Fruit fly (Drosophila melanogaster) whole organism, larva: ENCODE results near the gene CG44098.

Experiments
- noc ChIP-seq: fragments of 200-800 bp; sonication (Bioruptor generic); optimal IDR thresholded peaks from 3 replicates; lab custom pipeline; 2019; ENCODE audit warnings: missing biosample characterization, mild to moderate bottlenecking, missing genetic modification characterization, moderate library complexity

CG44098 gene

DNA sequence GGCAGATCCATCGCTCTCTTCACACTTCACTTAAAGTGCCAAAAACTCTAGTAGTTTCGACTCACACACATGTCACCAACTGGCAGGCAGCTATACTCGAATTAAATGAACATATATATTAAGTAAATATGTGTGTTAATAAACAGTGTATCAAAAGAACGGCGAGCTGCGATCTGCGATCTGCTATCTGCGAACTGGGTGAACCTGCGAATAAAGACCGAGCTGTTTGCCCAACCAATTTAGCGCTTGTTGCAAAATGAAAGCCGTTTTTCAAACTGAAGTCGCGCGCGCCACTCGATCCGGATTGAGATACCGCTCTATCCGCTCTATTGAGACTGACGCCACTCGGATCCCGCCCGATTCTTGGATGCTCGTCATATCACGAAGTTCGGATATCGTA, at the start of gene CG44098:
Gene CG44098, minus strand, starts transcription at position 101 of the 400 bp plus-strand sequence.
- peak; percentile 38 for TF ChIP-seq noc (tag; lab: Kevin White, UChicago)

DNA sequence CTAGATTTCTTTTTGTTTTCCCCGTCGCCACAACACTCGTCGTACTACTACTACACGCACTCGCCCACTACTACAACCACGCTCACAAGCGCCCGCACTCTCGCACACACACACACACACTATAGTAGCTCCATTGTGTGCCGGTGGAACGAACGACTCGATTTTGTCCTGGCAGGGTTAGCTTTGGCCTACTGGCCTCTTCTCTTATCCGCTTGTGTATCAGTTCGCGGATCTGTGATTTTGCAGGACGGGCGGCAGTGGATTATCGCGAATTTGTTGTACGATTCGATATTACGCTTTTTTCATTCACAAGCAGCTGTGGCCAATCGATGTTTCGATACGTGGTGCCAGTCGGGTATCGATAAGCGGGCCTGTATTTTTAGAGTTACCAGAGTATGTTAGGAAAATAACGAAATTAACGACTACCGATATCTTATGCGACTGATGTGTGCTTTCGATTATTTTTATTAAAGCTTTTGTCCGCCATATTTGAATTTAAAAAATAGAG, 48.2 kb upstream of the CG44098 start, which contains the start of gene CG14657:
Gene CG14657, minus strand, starts transcription at position 335 of the 508 bp plus-strand sequence.
- TF ChIP-seq noc (tag; lab: Kevin White, UChicago): no peak

DNA sequence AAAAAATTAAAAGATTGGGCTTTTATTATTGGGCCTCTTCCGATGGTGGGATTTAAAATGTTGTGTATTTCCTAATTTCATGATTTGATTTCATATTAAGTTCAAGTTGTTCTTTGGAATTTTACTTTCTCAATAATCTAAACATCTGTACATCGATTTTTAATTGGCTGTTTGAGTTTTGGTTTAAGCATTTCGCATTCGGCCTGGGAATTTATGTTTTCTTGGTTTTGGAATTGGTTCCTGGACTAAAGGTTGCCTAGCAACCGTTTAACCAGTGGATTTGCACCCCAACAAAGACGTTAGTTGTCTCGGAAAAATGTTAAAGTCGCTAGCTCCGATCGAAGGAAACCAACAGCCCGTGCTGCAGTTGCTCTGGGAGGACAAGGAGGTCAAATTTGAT, 43.0 kb upstream of the CG44098 start, which contains the start of gene BBS5:
Gene BBS5, plus strand, starts transcription at position 301 of the 400 bp plus-strand sequence.
- TF ChIP-seq noc (tag; lab: Kevin White, UChicago): no peak

DNA sequence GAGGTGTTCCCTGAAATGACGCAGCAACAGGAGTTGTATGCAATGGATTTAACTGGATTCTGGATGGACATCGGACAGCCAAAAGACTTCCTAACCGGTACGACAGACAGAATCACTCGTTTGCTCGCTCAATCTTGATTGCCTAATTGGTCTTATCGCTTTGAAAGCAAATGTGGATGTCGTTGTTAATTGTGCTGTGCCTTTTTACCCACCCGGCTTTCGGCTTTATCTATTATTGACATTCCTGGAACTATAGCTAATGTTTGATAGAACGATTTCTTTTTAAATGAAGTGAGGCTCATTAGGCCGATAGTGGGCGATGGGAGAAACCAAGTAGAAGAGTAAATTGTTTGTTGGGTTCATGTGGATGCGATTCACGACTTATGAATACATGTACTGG, 41.7 kb upstream of the CG44098 start:
- TF ChIP-seq noc (tag; lab: Kevin White, UChicago): no peak

DNA sequence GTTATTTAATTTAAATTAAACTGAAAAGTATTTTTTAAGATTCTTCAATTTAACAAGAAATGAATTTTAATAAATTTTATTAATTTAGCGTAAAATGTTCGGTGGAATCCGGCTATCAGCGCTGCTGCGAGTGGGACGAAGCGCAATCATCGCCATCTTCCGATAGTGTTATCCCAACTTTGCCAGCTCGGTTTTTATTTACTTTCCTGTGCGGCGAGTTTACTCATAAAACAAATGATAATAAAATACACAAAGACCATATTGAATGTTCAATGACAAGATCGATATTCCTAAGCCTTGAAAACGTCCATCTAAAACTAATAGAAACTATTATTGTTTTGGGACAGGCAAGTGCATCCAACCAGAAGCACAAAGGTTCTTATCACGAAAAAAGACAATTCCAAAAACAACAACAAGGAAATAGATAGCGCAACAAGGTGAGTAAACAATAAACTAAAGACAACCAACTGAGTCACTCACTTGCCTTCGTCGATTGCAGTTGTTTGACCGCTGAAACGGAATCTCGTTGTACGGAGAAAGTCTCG, 40.2 kb upstream of the CG44098 start:
- TF ChIP-seq noc (tag; lab: Kevin White, UChicago): peak; percentile 33

DNA sequence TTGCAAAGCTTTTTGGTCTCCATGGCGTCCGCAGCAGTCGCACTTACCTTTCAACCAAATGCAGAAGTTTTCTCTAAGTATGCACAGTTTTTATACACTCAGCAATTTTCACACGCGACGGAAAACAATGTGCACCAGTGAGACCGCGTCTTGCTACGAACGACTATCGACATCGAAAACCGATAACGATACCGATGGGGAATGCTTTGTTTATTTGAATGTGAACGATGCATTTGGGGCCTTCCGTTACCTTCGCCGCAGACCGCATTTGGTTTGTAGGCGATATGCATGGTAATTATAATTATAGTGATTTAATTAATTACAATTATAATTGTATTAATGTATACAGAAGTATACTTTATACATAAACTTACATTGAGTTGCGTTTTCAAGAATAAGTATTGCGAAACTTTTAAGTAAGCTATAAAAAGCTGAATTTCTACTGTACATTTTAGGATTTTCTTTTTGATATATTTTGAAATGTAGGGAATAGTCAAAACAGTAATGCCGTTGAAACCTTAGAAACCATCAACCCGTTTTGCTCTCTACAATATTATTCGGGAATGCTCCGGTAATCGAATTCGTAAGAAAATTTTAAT, 39.0 kb upstream of the CG44098 start, which contains the start of the genes Hus1-like and ctrip:
Gene Hus1-like, minus strand, starts transcription at position 161 of the 599 bp plus-strand sequence.
Gene ctrip, minus strand, starts transcription at position 161 of the 599 bp plus-strand sequence.
- TF ChIP-seq noc (tag; lab: Kevin White, UChicago): peak; percentile 7

DNA sequence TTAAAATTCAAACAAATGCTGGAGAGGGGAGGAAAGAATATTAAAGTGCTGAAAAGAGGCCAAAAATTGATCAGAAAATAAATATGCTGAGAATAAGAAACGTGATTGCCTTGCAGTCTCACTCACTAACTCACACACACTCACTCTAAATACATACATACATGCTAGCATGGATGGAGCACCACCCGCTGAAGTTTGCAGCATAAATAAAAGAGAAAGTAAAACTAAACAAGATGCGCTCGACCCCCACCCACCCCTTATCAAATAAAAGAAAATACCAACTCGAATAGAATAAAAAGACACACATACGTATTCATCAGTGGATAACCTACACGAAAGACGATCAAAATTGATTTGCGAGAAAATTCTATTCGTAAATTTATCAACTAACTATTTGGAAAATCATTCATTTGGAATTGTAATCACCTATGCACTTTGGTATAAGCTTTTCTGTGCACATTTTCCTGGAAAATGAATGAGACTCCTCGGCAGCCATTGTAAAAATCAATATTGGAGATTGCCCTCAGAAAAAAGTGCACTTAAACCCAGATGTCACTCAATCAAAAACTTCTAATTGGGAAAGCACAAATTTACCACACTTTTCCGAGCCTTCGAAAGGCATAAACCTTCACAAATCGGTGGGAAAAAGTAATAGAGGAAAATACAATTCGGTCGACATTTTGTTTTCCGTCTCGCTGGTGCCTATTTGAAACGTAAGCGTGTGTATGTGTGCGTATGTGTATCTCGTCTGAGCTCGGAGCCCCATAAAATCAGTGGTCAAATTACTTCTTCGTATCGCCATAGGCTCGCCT, 38.3 kb upstream of the CG44098 start, which contains the start of gene Gmppb:
Gene Gmppb, plus strand, starts transcription at position 321 of the 812 bp plus-strand sequence.
- no peak for TF ChIP-seq noc (tag; lab: Kevin White, UChicago)

DNA sequence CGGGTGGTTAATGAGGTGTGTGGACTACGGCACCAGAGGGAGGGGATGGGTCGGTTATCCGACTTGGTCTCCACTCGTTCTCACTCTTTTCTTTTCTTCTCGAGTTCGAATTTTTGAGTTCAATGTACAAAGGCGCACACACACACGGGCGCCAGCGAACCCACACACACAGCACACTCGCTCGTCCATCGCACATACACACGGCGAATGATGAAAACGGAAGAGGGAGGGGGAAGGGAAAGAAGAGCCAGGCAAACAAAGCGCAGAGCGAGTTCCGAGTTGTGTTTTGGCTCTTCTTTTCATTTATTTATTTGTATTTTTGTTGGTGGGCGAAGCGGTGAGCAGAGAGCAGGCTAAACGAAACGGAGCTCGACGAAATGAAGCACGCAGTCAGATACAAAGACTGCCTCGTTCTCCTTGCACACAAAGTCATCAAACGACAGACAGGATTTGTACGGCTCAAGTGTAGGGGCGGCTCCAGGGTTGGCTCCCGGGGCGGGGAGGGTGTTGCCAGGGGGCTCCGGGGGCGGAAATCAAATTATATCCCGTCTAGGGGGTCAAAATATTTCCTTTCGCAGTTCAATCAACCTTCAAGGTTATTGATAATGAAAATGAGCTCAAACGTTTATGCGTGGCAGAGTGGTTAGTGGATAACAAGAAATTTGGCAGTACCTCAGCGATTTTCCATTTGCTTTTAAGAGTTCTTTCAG, 37.1 kb upstream of the CG44098 start:
- TF ChIP-seq noc (tag; lab: Kevin White, UChicago): no peak

DNA sequence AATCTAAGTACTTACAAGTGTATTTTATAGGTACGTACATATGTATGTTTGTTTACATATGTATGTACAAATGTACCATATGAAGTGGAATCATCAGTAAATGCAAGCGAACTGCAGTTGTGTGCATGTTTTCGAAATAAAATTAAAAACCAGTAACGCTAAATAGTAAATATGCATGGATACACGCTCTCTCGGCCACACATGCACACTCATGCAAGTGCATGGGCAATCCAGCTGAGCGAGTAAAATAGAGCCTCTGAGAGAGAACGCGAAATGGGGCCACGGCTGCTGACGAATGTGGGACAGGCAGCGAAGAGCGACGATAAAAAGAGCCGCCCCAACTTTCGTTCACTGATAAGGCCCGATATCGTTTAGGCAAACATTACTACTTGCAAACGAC, 34.6 kb upstream of the CG44098 start:
- TF ChIP-seq noc (tag; lab: Kevin White, UChicago): no peak

DNA sequence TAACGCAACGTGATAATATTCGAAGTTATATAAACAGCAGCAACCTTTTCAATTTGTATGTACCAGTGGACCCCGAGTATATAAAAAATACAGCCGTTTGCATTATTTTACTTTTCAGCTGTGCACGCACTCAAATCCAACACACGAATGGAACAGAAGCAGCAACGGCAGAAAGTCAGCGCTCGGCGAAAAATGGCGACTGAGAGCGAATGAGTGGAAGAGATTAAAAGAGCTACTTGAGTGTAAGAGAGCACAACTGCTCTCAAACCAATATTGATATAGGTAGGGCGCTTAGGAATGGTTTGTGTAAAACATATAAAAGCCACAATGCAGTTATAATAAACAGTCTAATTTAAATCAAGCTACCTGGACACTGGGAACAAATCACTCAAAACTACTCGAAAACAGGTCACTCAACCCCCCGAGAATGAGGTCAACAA, 33.3 kb upstream of the CG44098 start:
- TF ChIP-seq noc (tag; lab: Kevin White, UChicago): peak; percentile 22

DNA sequence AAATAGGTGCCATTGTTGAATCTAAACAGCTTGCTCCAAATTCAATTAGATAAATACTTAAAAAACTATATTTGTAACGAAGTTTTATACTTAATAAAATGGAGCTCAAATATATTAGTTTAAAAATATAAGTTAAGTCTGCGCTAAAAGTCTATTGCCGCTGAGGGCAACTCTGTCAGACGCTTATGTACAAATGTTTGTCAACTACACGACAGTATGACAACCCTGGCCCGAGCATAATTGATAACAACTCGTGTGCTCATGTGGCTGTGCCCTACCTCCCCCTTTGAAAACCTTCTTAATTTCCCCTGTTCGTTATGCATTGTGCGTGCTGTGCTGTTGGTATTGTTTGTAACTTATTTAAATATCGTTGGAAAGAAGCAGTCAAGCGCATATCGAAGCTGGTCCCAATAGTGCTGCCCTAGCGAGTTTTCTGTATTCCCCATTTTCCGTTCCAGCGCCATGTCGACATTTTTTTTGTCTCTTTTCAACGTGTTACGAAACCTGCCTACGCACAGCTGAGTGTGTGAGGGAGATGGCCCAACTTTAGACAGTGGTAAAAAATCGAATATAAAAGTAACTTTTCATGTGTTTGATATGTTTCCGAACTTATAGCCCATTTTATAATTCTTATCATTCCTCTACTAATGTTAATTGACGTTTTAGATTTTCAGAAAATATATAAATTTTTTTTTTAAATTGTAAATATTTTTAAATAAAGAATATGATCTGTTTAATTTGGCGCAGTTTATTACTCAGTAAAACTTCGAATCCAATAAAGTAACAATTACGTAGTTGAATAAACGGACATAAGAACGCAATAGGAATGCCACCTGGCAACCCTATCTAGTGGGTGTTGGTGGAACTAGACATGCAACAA, 32.1 kb upstream of the CG44098 start:
- no peak for TF ChIP-seq noc (tag; lab: Kevin White, UChicago)

DNA sequence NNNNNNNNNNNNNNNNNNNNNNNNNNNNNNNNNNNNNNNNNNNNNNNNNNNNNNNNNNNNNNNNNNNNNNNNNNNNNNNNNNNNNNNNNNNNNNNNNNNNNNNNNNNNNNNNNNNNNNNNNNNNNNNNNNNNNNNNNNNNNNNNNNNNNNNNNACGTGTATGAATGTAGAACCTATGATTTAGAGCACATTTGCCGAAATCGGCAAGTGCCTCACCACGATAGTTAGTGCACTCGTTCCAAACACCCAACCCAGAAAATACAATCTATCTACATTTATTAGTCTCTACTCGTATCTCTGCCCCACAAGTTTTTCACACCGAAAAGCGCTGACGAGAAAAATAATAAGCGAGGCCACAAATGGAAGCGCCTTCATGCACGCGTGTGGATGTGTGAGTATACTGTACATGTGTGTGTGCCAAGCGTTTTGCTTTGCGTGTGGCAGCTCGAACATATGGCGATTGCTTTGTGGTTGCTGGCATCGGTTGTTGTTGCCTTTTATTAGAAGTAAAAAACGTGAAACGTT, 31.2 kb upstream of the CG44098 start:
- no peak for TF ChIP-seq noc (tag; lab: Kevin White, UChicago)

DNA sequence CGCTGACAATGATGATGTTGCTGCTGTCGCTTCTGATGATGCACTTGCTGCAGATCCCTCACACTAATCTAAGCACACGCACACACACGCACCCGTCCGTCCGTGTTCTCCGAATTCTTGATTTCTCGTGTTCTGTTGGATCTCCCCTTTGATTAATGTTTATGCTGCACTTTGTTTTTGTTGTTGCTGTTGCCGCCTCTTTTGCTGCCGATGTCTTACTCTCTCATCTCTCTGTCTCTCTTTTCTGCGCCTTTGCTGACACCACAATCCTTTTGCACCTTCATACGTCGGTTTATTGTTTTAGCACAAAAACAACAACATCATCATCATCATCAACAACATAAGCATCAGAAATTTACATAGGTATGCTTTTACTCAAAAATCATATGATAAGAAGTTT, 25.0 kb upstream of the CG44098 start:
- no peak for TF ChIP-seq noc (tag; lab: Kevin White, UChicago)

DNA sequence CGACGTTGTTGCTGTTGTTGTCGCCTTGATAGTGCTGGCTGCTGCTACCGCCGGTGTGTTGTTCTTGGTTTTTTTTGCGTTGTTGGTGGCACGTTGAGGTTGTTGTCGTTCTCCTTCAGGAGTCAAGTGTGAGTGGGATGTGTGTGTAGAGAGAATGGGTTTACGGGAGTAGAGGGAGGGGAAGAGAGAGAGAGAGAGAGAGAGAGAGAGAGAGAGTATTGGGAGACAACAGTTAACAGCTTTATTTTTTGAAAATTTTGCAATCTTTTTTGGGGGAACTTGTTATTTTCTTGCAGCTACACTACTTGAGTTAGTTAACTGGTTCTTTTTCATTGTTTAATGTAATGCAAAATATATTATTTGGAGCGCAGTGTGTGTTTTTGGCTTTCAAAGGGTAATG, 24.6 kb upstream of the CG44098 start:
- TF ChIP-seq noc (tag; lab: Kevin White, UChicago): no peak
